Worm (Caenorhabditis elegans) whole organism, late embryonic: ENCODE results near the gene Y69A2AR.24.

ENCODE experiments used
- ama-1 ChIP-seq: fragments of 150-350 bp; optimal IDR thresholded peaks from 2 replicates; lab custom pipeline; 2014
- nfya-1 ChIP-seq: sonication (generic microtip); optimal IDR thresholded peaks from 2 replicates; lab custom pipeline; 2017; ENCODE audit warnings: missing genetic modification characterization, mild to moderate bottlenecking, missing compliant biosample characterization, antibody characterized with exemption, moderate library complexity
- pha-4 ChIP-seq: fragments of 150-350 bp; optimal IDR thresholded peaks from 2 replicates; lab custom pipeline; 2018; ENCODE audit warnings: missing biosample characterization, missing genetic modification reagents, missing genetic modification characterization

DNA sequence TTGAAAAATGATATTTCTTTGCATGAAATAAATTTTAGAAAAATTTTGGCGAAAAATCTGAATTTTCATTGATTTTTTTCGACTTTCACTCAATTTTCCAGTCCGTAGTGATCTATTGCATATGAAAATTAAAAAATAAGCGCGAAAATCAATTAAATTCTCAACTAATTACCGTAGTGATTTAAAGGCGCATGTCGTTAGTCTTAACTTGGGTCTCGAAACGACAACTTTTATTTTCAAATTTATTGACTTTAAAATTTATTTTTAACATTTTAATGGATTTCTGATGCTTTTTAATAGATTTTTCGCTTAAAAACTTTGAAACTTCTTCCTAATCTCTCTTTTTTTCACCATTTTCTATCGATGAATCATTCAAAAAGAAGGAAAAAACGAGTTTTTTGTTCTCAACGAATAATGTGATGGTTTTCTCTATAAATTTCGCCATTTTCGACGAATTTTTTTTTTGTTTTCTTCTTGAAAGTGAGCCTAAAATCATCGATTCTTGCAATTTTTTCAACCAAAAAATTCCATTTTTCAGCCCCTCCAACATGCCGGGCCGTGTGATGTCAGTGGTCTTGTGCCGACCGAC, 43.7 kb upstream of the Y69A2AR.24 start, which contains the start of gene vamp-7:
- TF ChIP-seq pha-4 (tag; lab: Kevin White, UChicago) (no peak), ama-1 (lab: Kevin White, UChicago) (no peak), nfya-1 (tag; lab: Kevin White, UChicago) (no peak)
